Fruit fly (Drosophila melanogaster) whole organism, embryonic: Measurements from ENCODE around the gene CG34310.

Experiments
- Abd-B ChIP-seq: fragments of 200-800 bp; sonication (Bioruptor generic); optimal IDR thresholded peaks from 2 replicates; lab custom pipeline; 2018; ENCODE audit warnings: missing biosample characterization, mild to moderate bottlenecking, missing genetic modification characterization, moderate library complexity
- CG2889 ChIP-seq: fragments of 200-800 bp; sonication (Bioruptor generic); IDR thresholded peaks from 3 replicates; pipeline ENCODE4 v1.3.6; 2022; ENCODE audit warnings: missing biosample characterization, missing genetic modification characterization
- CG3995 ChIP-seq: fragments of 200-800 bp; sonication (Bioruptor generic); optimal IDR thresholded peaks from 3 replicates; lab custom pipeline; 2016; ENCODE audit warnings: missing biosample characterization, missing genetic modification characterization
- CG4424 ChIP-seq: fragments of 200-800 bp; sonication (Bioruptor generic); optimal IDR thresholded peaks from 3 replicates; lab custom pipeline; 2016; ENCODE audit warnings: missing biosample characterization, missing genetic modification characterization
- Meics ChIP-seq: fragments of 200-800 bp; sonication (Bioruptor generic); optimal IDR thresholded peaks from 2 replicates; lab custom pipeline; 2017; ENCODE audit warnings: missing biosample characterization, mild to moderate bottlenecking, missing genetic modification characterization
- Mes4 ChIP-seq: fragments of 200-800 bp; sonication (Bioruptor generic); optimal IDR thresholded peaks from 2 replicates; lab custom pipeline; 2016; ENCODE audit warnings: missing biosample characterization, missing genetic modification characterization
- Vsx1 ChIP-seq: fragments of 200-800 bp; sonication (Bioruptor generic); optimal IDR thresholded peaks from 2 replicates; lab custom pipeline; 2017; ENCODE audit warnings: missing biosample characterization, mild to moderate bottlenecking, missing genetic modification characterization, missing genetic modification reagents
- caup ChIP-seq: fragments of 200-800 bp; sonication (Bioruptor generic); optimal IDR thresholded peaks from 3 replicates; lab custom pipeline; 2017; ENCODE audit warnings: missing biosample characterization, mild to moderate bottlenecking, missing genetic modification characterization, moderate library complexity; ENCODE audit not compliant: severe bottlenecking
- insv ChIP-seq, 2 experiments: fragments of 200-800 bp; sonication (Bioruptor generic); optimal IDR thresholded peaks; 3 replicates each; lab custom pipeline; 2016 to 2018; ENCODE audit warnings: missing biosample characterization in 2 of 2, missing genetic modification characterization in 2 of 2
- tgo ChIP-seq: fragments of 200-800 bp; sonication (Bioruptor generic); IDR thresholded peaks from 3 replicates; pipeline ENCODE4 v1.3.6; 2022; ENCODE audit warnings: missing biosample characterization, missing genetic modification characterization
- unpg ChIP-seq: fragments of 200-800 bp; sonication (Bioruptor generic); optimal IDR thresholded peaks from 3 replicates; lab custom pipeline; 2018; ENCODE audit warnings: missing biosample characterization, mild to moderate bottlenecking, missing genetic modification characterization, moderate library complexity

dm6 chr2L:6622031-6622430 is 41.4 kb upstream of the CG34310 start:
- no peak for TF ChIP-seq tgo
- TF ChIP-seq insv (GFP tag; optimal IDR thresholded peaks at IDR 0.05; lab: Kevin White, UChicago), result no peak
- no peak for TF ChIP-seq Abd-B (GFP tag; lab: Kevin White, UChicago)
- no peak for TF ChIP-seq CG3995 (GFP tag; lab: Kevin White, UChicago)
- no peak for TF ChIP-seq Meics (GFP tag; lab: Kevin White, UChicago)
- TF ChIP-seq CG4424 (GFP tag; lab: Kevin White, UChicago), result no peak
- no peak for TF ChIP-seq CG2889 (GFP tag; lab: Robert Waterston, UW)
- TF ChIP-seq caup, result no peak
- TF ChIP-seq unpg, result no peak
- no peak for TF ChIP-seq Vsx1 (GFP tag; lab: Kevin White, UChicago)
- no peak for TF ChIP-seq Mes4
